Worm (Caenorhabditis elegans) whole organism, dauer: ENCODE measurements around the gene nspd-7.

Experiments used
- unc-62 ChIP-seq: sonication (generic microtip); optimal IDR thresholded peaks from 2 replicates; lab custom pipeline; 2017; ENCODE audit warnings: missing biosample characterization, missing genetic modification reagents, missing genetic modification characterization

The nspd-7 gene

DNA sequence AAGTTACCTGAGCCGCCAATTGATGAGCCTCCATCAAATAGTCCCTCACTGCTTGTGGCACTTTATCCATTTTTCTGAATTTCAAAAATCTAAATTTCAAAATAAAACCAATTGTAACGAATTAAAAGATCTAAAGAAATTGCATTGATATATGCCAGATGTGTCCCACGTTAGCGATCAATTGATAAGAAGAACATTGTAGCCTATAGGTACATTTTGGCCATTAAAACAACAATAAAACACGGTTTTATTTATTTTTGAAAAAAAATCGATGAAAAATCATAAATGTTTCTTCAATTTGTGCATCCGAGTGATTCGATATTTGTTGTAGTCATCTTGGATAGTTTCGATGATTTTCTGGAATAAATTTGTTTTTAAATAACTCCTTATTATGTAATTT is 29.9 kb downstream of the nspd-7 start, which contains the start of gene ech-8:
Gene ech-8 (minus strand): TSS at position 132 of the 400 bp plus-strand sequence.
- TF ChIP-seq unc-62 (GFP tag; lab: Kevin White, UChicago), result no peak

ce11 chrIV:10236106-10236505 is 32.9 kb downstream of the nspd-7 start:
- no peak for TF ChIP-seq unc-62 (GFP tag; lab: Kevin White, UChicago)

ce11 chrIV:10235279-10235829 is 33.6 kb downstream of the nspd-7 start, which contains the start of gene ech-9:
Gene ech-9 (minus strand): TSS chrIV:10235329.
- no peak for TF ChIP-seq unc-62 (GFP tag; lab: Kevin White, UChicago)

DNA sequence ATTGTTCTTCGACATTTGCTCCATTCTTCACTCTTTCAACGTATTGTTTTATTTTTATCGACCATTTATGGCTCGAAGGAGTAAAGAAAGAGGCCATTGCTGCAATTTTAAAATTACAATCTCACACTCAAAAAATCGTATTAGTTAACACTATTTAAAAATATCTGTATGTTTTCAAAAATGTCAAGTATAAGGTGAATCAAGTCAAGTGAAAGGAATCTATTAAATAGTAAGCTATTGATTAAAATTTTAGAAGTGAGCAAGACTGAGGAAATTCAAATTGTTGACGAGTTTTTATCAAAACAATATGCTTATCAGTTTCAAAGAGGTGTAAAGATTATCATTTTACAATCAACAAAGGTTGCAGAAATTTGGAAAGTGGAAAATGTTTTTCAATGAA is 36.5 kb downstream of the nspd-7 start, which contains the start of gene F01G10.4:
Gene F01G10.4 (minus strand): TSS at position 101 of the 400 bp plus-strand sequence.
- TF ChIP-seq unc-62 (GFP tag; lab: Kevin White, UChicago), result no peak

- TF ChIP-seq unc-62 (GFP tag; lab: Kevin White, UChicago), result no peak
Measured at ce11 chrIV:10230971-10231370, 38.0 kb downstream of the nspd-7 start, which contains the start of gene F01G10.5. Gene F01G10.5 (minus strand): TSS chrIV:10231071.

- no peak for TF ChIP-seq unc-62 (GFP tag; lab: Kevin White, UChicago)
Measured at ce11 chrIV:10227534-10227933, 41.5 kb downstream of the nspd-7 start, which contains the start of gene F01G10.6. Gene F01G10.6 (minus strand): TSS chrIV:10227634.

DNA sequence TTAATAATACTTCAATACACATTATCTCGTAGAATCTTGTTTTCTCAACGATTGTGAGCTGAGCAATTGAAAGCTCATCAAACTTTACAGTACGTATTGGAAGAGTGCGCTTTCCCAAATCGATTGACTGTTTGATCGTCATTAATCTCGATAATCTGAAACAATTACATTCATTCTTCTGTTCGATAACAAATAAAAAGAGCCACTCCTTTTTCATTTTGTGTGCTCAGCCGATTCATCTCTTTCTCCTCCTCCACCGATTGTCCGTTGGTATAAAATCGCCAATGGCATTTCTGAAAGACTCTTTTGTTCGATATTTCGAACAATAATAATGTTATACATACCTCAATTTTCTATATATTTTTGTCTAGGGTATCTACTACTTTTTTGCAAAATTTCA is 45.3 kb downstream of the nspd-7 start, which contains the start of gene nas-12:
Gene nas-12 (plus strand): TSS at position 301 of the 400 bp plus-strand sequence.
- TF ChIP-seq unc-62 (GFP tag; lab: Kevin White, UChicago), result no peak

DNA sequence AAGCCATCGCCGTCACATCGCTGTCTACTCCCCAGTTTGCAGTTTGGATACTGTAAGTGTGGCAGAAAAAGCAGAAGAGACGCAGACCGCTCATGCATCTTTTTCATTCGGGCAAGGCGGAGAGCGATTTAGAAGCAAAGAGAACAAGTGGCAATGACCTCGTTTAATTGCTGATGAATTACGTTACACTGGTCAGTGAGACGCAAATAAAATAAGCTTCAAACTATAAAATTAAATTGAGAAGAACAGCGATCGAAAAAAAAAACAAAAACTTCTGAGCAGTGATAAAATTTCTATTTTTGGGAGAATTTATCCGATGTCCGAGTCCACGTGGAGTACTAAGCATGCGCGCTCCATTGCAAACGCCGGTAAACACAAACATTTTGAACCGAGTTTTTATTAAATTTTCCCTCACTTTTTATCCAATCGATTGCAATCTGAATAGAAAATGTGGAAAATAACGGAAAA is 46.8 kb downstream of the nspd-7 start, which contains the start of gene C24F3.2:
Gene C24F3.2 (plus strand): TSS at position 418 of the 468 bp plus-strand sequence.
- TF ChIP-seq unc-62 (GFP tag; lab: Kevin White, UChicago), result no peak

DNA sequence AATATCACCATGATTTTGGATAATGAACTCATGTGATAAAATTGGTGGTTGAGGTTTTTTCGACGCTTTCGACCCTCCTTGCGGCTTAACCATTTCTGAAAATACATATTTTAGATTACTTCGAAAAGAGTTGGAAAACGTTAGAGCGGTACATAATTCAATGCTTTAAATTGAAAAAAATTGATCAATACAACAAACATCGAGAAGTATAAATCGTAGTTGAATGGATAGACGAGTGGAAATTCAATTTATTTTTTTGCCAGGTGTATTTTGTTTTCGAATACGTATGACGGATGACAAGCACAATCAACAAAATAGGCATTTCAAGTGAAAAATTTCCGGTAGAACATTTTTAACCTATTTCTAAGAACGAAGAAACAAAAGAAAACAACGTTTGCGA is 47.8 kb downstream of the nspd-7 start, which contains the start of gene tram-1:
Gene tram-1 (minus strand): TSS at position 101 of the 400 bp plus-strand sequence.
- no peak for TF ChIP-seq unc-62 (GFP tag; lab: Kevin White, UChicago)

DNA sequence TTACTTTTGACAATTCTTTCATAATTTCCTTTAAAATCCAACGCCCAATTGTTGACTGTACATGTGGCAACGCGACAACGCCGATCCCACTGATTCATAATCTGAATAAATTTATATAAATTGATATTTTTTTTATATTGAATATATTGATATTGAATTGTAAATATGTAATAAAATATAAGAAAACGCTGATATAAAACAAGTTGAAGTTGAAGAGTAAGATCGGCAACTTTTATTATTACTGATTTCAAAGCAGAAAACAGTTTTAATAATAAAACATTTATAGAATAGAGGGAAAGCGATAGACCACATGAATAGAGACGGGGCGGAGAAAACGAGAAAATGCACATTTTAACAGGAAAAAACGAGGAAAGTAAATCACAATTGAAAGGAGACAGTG is 49.8 kb downstream of the nspd-7 start, which contains the start of gene qns-1:
Gene qns-1 (minus strand): TSS at position 101 of the 400 bp plus-strand sequence.
- TF ChIP-seq unc-62 (GFP tag; lab: Kevin White, UChicago), result no peak
